Worm (Caenorhabditis elegans) whole organism, mixed stage, embryonic: ENCODE results near the gene rpl-16.

Experiments used
- M03D4.4 ChIP-seq: sonication (generic microtip); optimal IDR thresholded peaks from 2 replicates; lab custom pipeline; 2017; ENCODE audit warnings: mild to moderate bottlenecking, missing genetic modification characterization, missing compliant biosample characterization
- bed-3 ChIP-seq: fragments of 200-800 bp; sonication (Bioruptor generic); optimal IDR thresholded peaks from 3 replicates; lab custom pipeline; 2018; ENCODE audit warnings: mild to moderate bottlenecking, missing genetic modification characterization, moderate library complexity, missing compliant biosample characterization
- blmp-1 ChIP-seq: fragments of 150-350 bp; optimal IDR thresholded peaks from 2 replicates; lab custom pipeline; 2014; ENCODE audit warnings: missing biosample characterization, missing genetic modification characterization
- ces-1 ChIP-seq: fragments of 150-350 bp; optimal IDR thresholded peaks from 2 replicates; lab custom pipeline; 2014; ENCODE audit warnings: missing biosample characterization, missing genetic modification reagents, missing genetic modification characterization
- cnd-1 ChIP-seq: fragments of 200-800 bp; sonication (Bioruptor generic); optimal IDR thresholded peaks from 2 replicates; lab custom pipeline; 2018; ENCODE audit warnings: mild to moderate bottlenecking, missing genetic modification characterization, missing compliant biosample characterization
- drap-1 ChIP-seq: fragments of 200-800 bp; sonication (Bioruptor generic); optimal IDR thresholded peaks from 3 replicates; lab custom pipeline; 2018; ENCODE audit warnings: mild to moderate bottlenecking, missing genetic modification characterization, missing compliant biosample characterization
- elt-1 ChIP-seq: sonication (generic microtip); optimal IDR thresholded peaks from 2 replicates; lab custom pipeline; 2017; ENCODE audit warnings: missing genetic modification characterization, mild to moderate bottlenecking, missing compliant biosample characterization, antibody characterized with exemption, moderate library complexity, borderline replicate concordance; ENCODE audit not compliant: insufficient read depth
- flh-1 ChIP-seq: fragments of 200-800 bp; sonication (Bioruptor generic); optimal IDR thresholded peaks from 2 replicates; lab custom pipeline; 2018; ENCODE audit warnings: mild to moderate bottlenecking, missing genetic modification characterization, moderate library complexity, missing compliant biosample characterization
- ham-2 ChIP-seq: fragments of 200-800 bp; sonication (Bioruptor generic); optimal IDR thresholded peaks from 2 replicates; lab custom pipeline; 2018; ENCODE audit warnings: mild to moderate bottlenecking, missing genetic modification characterization, missing compliant biosample characterization
- hlh-1 ChIP-seq: fragments of 150-350 bp; optimal IDR thresholded peaks from 2 replicates; lab custom pipeline; 2014; ENCODE audit warnings: missing biosample characterization, missing genetic modification reagents, missing genetic modification characterization
- lin-32 ChIP-seq: fragments of 200-800 bp; sonication (Bioruptor generic); optimal IDR thresholded peaks from 2 replicates; lab custom pipeline; 2018; ENCODE audit warnings: mild to moderate bottlenecking, missing genetic modification characterization, missing compliant biosample characterization
- lsy-2 ChIP-seq: fragments of 150-350 bp; optimal IDR thresholded peaks from 2 replicates; lab custom pipeline; 2014; ENCODE audit warnings: missing biosample characterization, missing genetic modification characterization
- mab-5 ChIP-seq: fragments of 150-350 bp; optimal IDR thresholded peaks from 2 replicates; lab custom pipeline; 2014; ENCODE audit warnings: missing biosample characterization, missing genetic modification characterization
- mep-1 ChIP-seq: fragments of 150-350 bp; optimal IDR thresholded peaks from 2 replicates; lab custom pipeline; 2017; ENCODE audit warnings: missing biosample characterization, missing genetic modification reagents, missing genetic modification characterization, inconsistent platforms
- mls-2 ChIP-seq: sonication (generic microtip); optimal IDR thresholded peaks from 2 replicates; lab custom pipeline; 2016; ENCODE audit warnings: mild to moderate bottlenecking, missing genetic modification characterization, moderate library complexity, missing compliant biosample characterization
- nhr-12 ChIP-seq: fragments of 150-350 bp; optimal IDR thresholded peaks from 2 replicates; lab custom pipeline; 2014; ENCODE audit warnings: missing biosample characterization, missing genetic modification characterization
- nhr-2 ChIP-seq: fragments of 150-350 bp; optimal IDR thresholded peaks from 2 replicates; lab custom pipeline; 2014; ENCODE audit warnings: missing biosample characterization, missing genetic modification characterization
- nhr-237 ChIP-seq: fragments of 150-350 bp; optimal IDR thresholded peaks from 2 replicates; lab custom pipeline; 2014; ENCODE audit warnings: missing biosample characterization, missing genetic modification characterization
- nhr-76 ChIP-seq: sonication (generic microtip); optimal IDR thresholded peaks from 2 replicates; lab custom pipeline; 2017; ENCODE audit warnings: missing biosample characterization, missing genetic modification characterization
- pha-4 ChIP-seq: fragments of 150-350 bp; optimal IDR thresholded peaks from 2 replicates; lab custom pipeline; 2018; ENCODE audit warnings: missing biosample characterization, missing genetic modification reagents, missing genetic modification characterization
- sem-2 ChIP-seq: fragments of 200-800 bp; sonication (Bioruptor generic); optimal IDR thresholded peaks from 2 replicates; lab custom pipeline; 2018; ENCODE audit warnings: mild to moderate bottlenecking, missing genetic modification characterization, missing compliant biosample characterization
- snpc-4 ChIP-seq: fragments of 150-350 bp; optimal IDR thresholded peaks from 2 replicates; lab custom pipeline; 2014; ENCODE audit warnings: missing biosample characterization, missing genetic modification characterization
- sptf-1 ChIP-seq: sonication (generic microtip); optimal IDR thresholded peaks from 2 replicates; lab custom pipeline; 2017; ENCODE audit warnings: mild to moderate bottlenecking, missing genetic modification characterization, moderate library complexity, missing compliant biosample characterization
- tbx-8 ChIP-seq: fragments of 200-800 bp; sonication (Bioruptor generic); optimal IDR thresholded peaks from 2 replicates; lab custom pipeline; 2018; ENCODE audit warnings: mild to moderate bottlenecking, missing genetic modification characterization, moderate library complexity, missing compliant biosample characterization
- unc-120 ChIP-seq: sonication (generic microtip); optimal IDR thresholded peaks from 2 replicates; lab custom pipeline; 2017; ENCODE audit warnings: missing genetic modification characterization, missing compliant biosample characterization; ENCODE audit not compliant: poor library complexity, severe bottlenecking
- unc-39 ChIP-seq: fragments of 150-350 bp; optimal IDR thresholded peaks from 2 replicates; lab custom pipeline; 2014; ENCODE audit warnings: missing biosample characterization, missing genetic modification characterization
- zip-8 ChIP-seq: fragments of 150-350 bp; optimal IDR thresholded peaks from 2 replicates; lab custom pipeline; 2014; ENCODE audit warnings: missing biosample characterization, missing genetic modification characterization
- ztf-11 ChIP-seq: fragments of 150-350 bp; optimal IDR thresholded peaks from 2 replicates; lab custom pipeline; 2014; ENCODE audit warnings: missing biosample characterization, missing genetic modification characterization

The rpl-16 gene

DNA sequence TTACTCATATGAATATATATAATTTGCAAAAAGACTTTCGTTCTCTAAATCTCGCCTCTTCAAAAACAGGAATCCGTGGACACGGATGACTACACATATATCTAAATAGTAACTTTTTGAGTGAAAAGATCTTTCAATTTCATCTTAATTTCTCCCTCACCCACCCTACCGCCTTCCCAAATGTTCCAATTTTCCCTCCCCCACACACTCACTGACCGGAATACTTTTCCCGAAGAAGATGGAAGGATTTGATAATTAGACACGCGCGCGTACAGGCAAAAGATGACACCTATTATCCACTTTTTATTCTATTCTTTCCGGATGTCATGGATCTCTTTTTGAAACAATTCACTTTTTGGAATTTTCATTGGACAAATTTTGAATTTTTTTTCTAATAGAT is 22.5 kb downstream of the rpl-16 start:
- TF ChIP-seq cnd-1 (tag; lab: Kevin White, UChicago) = no peak
- no peak for TF ChIP-seq nhr-237
- no peak for TF ChIP-seq blmp-1 (tag; lab: Kevin White, UChicago)
- TF ChIP-seq lsy-2 (tag; lab: Kevin White, UChicago) = no peak
- no peak for TF ChIP-seq elt-1 (tag; lab: Kevin White, UChicago)
- no peak for TF ChIP-seq nhr-76
- no peak for TF ChIP-seq drap-1 (GFP tag; lab: Kevin White, UChicago)
- TF ChIP-seq nhr-2 (tag; lab: Kevin White, UChicago) = no peak

DNA sequence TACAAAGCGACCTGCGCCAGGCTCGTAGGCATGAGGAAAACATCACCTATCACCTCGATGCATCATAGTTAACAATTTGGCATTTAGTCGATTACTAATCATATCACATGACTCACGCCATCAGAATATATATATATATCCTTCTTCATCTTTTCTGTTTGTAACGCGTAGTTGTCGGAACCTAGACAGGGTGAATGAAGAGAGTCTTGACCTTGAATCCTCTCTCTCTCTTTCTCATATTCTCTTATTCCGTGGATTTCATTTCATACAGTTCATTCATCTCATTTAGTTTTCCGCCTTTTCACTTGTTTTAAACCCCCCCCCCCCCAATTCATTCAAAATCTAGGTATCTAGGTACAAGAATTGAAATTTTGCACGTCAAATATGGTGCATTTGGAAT is 23.2 kb downstream of the rpl-16 start:
- TF ChIP-seq tbx-8 = peak; percentile 9
- TF ChIP-seq elt-1 (tag; lab: Kevin White, UChicago) = no peak
- TF ChIP-seq, all 35 proteins: peak for 1

ce11 chrIII:3478795-3479398 is 24.5 kb downstream of the rpl-16 start:
- no peak for TF ChIP-seq M03D4.4 (tag; lab: Kevin White, UChicago)
- TF ChIP-seq tbx-8 = no peak
- TF ChIP-seq blmp-1 (tag; lab: Kevin White, UChicago) = no peak
- TF ChIP-seq elt-1 (tag; lab: Kevin White, UChicago) = peak; percentile 89
- no peak for TF ChIP-seq mab-5 (tag; lab: Kevin White, UChicago)
- TF ChIP-seq hlh-1 (tag; lab: Kevin White, UChicago) = no peak
- no peak for TF ChIP-seq zip-8
- TF ChIP-seq nhr-12 (tag; lab: Kevin White, UChicago) = no peak

DNA sequence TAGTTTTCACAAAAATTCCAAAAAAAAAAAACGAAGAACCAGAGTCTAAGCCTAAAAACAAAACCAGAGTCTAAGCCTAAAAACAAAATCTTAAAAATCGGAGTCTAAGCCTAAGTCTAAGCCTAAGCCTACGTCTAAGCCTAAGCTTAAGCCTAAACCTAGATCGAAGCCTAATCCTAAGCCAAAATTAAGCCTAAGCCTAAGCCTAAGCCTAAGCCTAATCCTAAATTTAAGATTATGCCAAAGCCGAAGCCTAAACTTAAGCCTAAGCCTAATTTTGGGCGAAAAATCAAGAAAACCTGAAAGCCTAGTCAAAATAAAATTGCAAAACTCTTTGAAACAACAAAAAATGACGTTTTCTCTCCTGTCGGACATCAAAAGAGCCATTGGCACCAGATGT is 26.0 kb downstream of the rpl-16 start:
- TF ChIP-seq sem-2 (GFP tag; lab: Kevin White, UChicago) = no peak
- TF ChIP-seq unc-120 (tag; lab: Kevin White, UChicago) = no peak
- no peak for TF ChIP-seq M03D4.4 (tag; lab: Kevin White, UChicago)

DNA sequence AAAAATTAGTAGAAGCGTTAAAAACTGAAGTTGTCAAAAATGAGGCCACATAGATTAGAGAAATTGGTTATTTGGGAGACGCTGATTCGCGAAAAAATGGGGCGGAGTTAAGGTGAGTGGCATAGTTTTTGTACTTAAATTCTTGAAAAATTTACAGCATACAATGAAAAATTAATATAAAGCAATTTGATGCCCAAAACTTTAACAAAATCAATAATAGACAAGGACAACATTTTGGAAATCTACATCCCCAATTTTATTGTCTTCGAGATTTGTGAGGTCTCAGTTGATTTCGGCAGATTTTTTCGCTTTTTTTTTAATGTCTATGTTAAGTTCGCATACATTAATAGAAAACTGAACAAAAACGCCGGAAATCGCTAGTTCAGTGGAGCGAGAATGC is 27.2 kb downstream of the rpl-16 start:
- TF ChIP-seq ham-2 (GFP tag; lab: Kevin White, UChicago) (no peak), sptf-1 (tag; lab: Kevin White, UChicago) (peak; percentile 66), tbx-8 (peak; percentile 73), nhr-12 (tag; lab: Kevin White, UChicago) (no peak), zip-8 (no peak), cnd-1 (tag; lab: Kevin White, UChicago) (peak; percentile 22), bed-3 (peak; percentile 61), unc-39 (tag; lab: Kevin White, UChicago) (no peak), nhr-76 (no peak), ces-1 (GFP tag; lab: Kevin White, UChicago) (peak; percentile 31), sem-2 (GFP tag; lab: Kevin White, UChicago) (peak; percentile 10), ztf-11 (tag; lab: Kevin White, UChicago) (no peak), flh-1 (GFP tag; lab: Kevin White, UChicago) (no peak), lin-32 (GFP tag; lab: Kevin White, UChicago) (peak; percentile 35), mls-2 (tag; lab: Kevin White, UChicago) (peak; percentile 29), elt-1 (tag; lab: Kevin White, UChicago) (no peak)

ce11 chrIII:3475497-3475896 is 27.9 kb downstream of the rpl-16 start, which contains the start of gene C34C12.9:
Gene C34C12.9, minus strand, starts transcription at chrIII:3475512.
- TF ChIP-seq bed-3 (no peak), drap-1 (GFP tag; lab: Kevin White, UChicago) (no peak), pha-4 (tag; lab: Kevin White, UChicago) (no peak), cnd-1 (tag; lab: Kevin White, UChicago) (no peak), zip-8 (no peak), snpc-4 (tag; lab: Kevin White, UChicago) (no peak), mep-1 (tag; lab: Kevin White, UChicago) (no peak), ham-2 (GFP tag; lab: Kevin White, UChicago) (no peak), elt-1 (tag; lab: Kevin White, UChicago) (no peak)
